Worm (Caenorhabditis elegans): ENCODE measurements around the gene C23H3.2.

- TF ChIP-seq W03F9.2 (tag; optimal IDR thresholded peaks at IDR 0.05) = no peak
- no peak for TF ChIP-seq him-1 (tag; optimal IDR thresholded peaks at IDR 0.05)
Measured at ce11 chrII:21953-22352, 39.2 kb upstream of the C23H3.2 start.
